Fruit fly (Drosophila melanogaster) whole organism, adult: ENCODE results near the gene jhamt.

Source experiments
- CG11617 ChIP-seq: fragments of 200-800 bp; sonication (Bioruptor generic); optimal IDR thresholded peaks from 2 replicates; lab custom pipeline; 2017; ENCODE audit warnings: mild to moderate bottlenecking, missing biosample characterization, missing genetic modification reagents, missing genetic modification characterization
- CG12768 ChIP-seq: fragments of 200-800 bp; sonication (Bioruptor generic); optimal IDR thresholded peaks from 2 replicates; lab custom pipeline; 2017; ENCODE audit warnings: missing biosample characterization, missing genetic modification characterization, mild to moderate bottlenecking, moderate library complexity, missing genetic modification reagents
- CG1620 ChIP-seq: fragments of 200-800 bp; sonication (Bioruptor generic); optimal IDR thresholded peaks from 2 replicates; lab custom pipeline; 2016; ENCODE audit warnings: missing biosample characterization, missing genetic modification characterization
- CG33017 ChIP-seq: fragments of 200-800 bp; sonication (Bioruptor generic); optimal IDR thresholded peaks from 2 replicates; lab custom pipeline; 2018; ENCODE audit warnings: missing biosample characterization, mild to moderate bottlenecking, missing genetic modification characterization, moderate library complexity
- CG5204 ChIP-seq: fragments of 200-800 bp; sonication (Bioruptor generic); optimal IDR thresholded peaks from 2 replicates; lab custom pipeline; 2016; ENCODE audit warnings: missing biosample characterization, missing genetic modification characterization
- CG7045 ChIP-seq: fragments of 200-800 bp; sonication (Bioruptor generic); optimal IDR thresholded peaks from 2 replicates; lab custom pipeline; 2017; ENCODE audit warnings: missing biosample characterization, mild to moderate bottlenecking, missing genetic modification characterization
- CG7101 ChIP-seq: fragments of 200-800 bp; sonication (Bioruptor generic); optimal IDR thresholded peaks from 2 replicates; lab custom pipeline; 2018; ENCODE audit warnings: missing biosample characterization, mild to moderate bottlenecking, missing genetic modification characterization, moderate library complexity
- Clk ChIP-seq: fragments of 200-800 bp; sonication (Bioruptor generic); optimal IDR thresholded peaks from 2 replicates; lab custom pipeline; 2017; ENCODE audit warnings: missing biosample characterization, missing genetic modification characterization
- Crg-1 ChIP-seq: fragments of 200-800 bp; sonication (Bioruptor generic); optimal IDR thresholded peaks from 2 replicates; lab custom pipeline; 2016; ENCODE audit warnings: missing biosample characterization, missing genetic modification characterization
- Hr96 ChIP-seq: fragments of 200-800 bp; sonication (Bioruptor generic); optimal IDR thresholded peaks from 2 replicates; lab custom pipeline; 2016; ENCODE audit warnings: missing biosample characterization, missing genetic modification characterization
- Mnt ChIP-seq: fragments of 200-800 bp; sonication (Bioruptor generic); optimal IDR thresholded peaks from 2 replicates; lab custom pipeline; 2016; ENCODE audit warnings: missing biosample characterization, mild to moderate bottlenecking, missing genetic modification characterization
- bab1 ChIP-seq: fragments of 200-800 bp; sonication (Bioruptor generic); optimal IDR thresholded peaks from 3 replicates; lab custom pipeline; 2019; ENCODE audit warnings: missing biosample characterization, mild to moderate bottlenecking, missing genetic modification characterization, moderate library complexity
- cic ChIP-seq: fragments of 200-800 bp; sonication (Bioruptor generic); optimal IDR thresholded peaks from 2 replicates; lab custom pipeline; 2017; ENCODE audit warnings: missing biosample characterization, mild to moderate bottlenecking, missing genetic modification characterization, moderate library complexity
- cnc ChIP-seq, 2 experiments: fragments of >200 bp; optimal IDR thresholded peaks; 2 replicates each; lab custom pipeline; 2017
- kay ChIP-seq: fragments of 200-800 bp; sonication (Bioruptor generic); peaks from one replicate; lab custom pipeline; 2016; ENCODE audit warnings: missing biosample characterization, missing genetic modification characterization, borderline replicate concordance
- ovo ChIP-seq: fragments of 200-800 bp; sonication (Bioruptor generic); optimal IDR thresholded peaks from 2 replicates; lab custom pipeline; 2016; ENCODE audit warnings: missing biosample characterization, missing genetic modification characterization
- pad ChIP-seq: fragments of 200-800 bp; sonication (Bioruptor generic); optimal IDR thresholded peaks from 3 replicates; lab custom pipeline; 2017; ENCODE audit warnings: missing biosample characterization, missing genetic modification characterization, mild to moderate bottlenecking, moderate library complexity, missing genetic modification reagents
- tj ChIP-seq: fragments of 200-800 bp; sonication (Bioruptor generic); optimal IDR thresholded peaks from 3 replicates; lab custom pipeline; 2017; ENCODE audit warnings: missing biosample characterization, mild to moderate bottlenecking, missing genetic modification characterization, moderate library complexity
- toe ChIP-seq: fragments of 200-800 bp; sonication (Bioruptor generic); optimal IDR thresholded peaks from 2 replicates; lab custom pipeline; 2016; ENCODE audit warnings: missing biosample characterization, missing genetic modification characterization

jhamt gene

dm6 chr2L:16402512-16402911, 36.8 kb downstream of the jhamt start:
- TF ChIP-seq ovo (GFP tag; lab: Kevin White, UChicago) (no peak), pad (GFP tag; lab: Kevin White, UChicago) (no peak), CG7101 (no peak), bab1 (GFP tag; lab: Kevin White, UChicago) (no peak), Clk (GFP tag; lab: Kevin White, UChicago) (no peak), cic (no peak), Hr96 (GFP tag; lab: Kevin White, UChicago) (no peak), Mnt (no peak), Crg-1 (GFP tag; lab: Kevin White, UChicago) (no peak), CG1620 (GFP tag; lab: Kevin White, UChicago) (no peak), CG7045 (GFP tag; lab: Kevin White, UChicago) (no peak), tj (GFP tag; lab: Kevin White, UChicago) (no peak), CG5204 (GFP tag; lab: Kevin White, UChicago) (no peak)

dm6 chr2L:16406523-16406922, 40.8 kb downstream of the jhamt start:
- no peak for TF ChIP-seq pad (GFP tag; lab: Kevin White, UChicago)
- no peak for TF ChIP-seq CG1620 (GFP tag; lab: Kevin White, UChicago)
- TF ChIP-seq toe (GFP tag; lab: Kevin White, UChicago), result no peak

dm6 chr2L:16407305-16407704, 41.6 kb downstream of the jhamt start:
- TF ChIP-seq kay (GFP tag; lab: Kevin White, UChicago) (no peak), pad (GFP tag; lab: Kevin White, UChicago) (no peak), CG5204 (GFP tag; lab: Kevin White, UChicago) (no peak), CG7101 (no peak)

dm6 chr2L:16413772-16414171, 48.1 kb downstream of the jhamt start:
- no peak for TF ChIP-seq ovo (GFP tag; lab: Kevin White, UChicago)
- TF ChIP-seq CG12768 (GFP tag; lab: Kevin White, UChicago), result no peak
- TF ChIP-seq Clk (GFP tag; lab: Kevin White, UChicago), result no peak
- TF ChIP-seq Mnt, result no peak
- no peak for TF ChIP-seq CG7101
- TF ChIP-seq toe (GFP tag; lab: Kevin White, UChicago), result no peak
- TF ChIP-seq pad (GFP tag; lab: Kevin White, UChicago), result no peak
- TF ChIP-seq cic, result no peak
- no peak for TF ChIP-seq Hr96 (GFP tag; lab: Kevin White, UChicago)
- TF ChIP-seq CG33017 (tag; lab: Kevin White, UChicago), result no peak
- no peak for TF ChIP-seq tj (GFP tag; lab: Kevin White, UChicago)
- TF ChIP-seq CG7045 (GFP tag; lab: Kevin White, UChicago), result no peak
- TF ChIP-seq CG11617 (GFP tag; lab: Kevin White, UChicago), result no peak
- TF ChIP-seq Crg-1 (GFP tag; lab: Kevin White, UChicago), result no peak
- TF ChIP-seq CG1620 (GFP tag; lab: Kevin White, UChicago), result no peak
- TF ChIP-seq cnc (optimal IDR thresholded peaks at IDR 0.05; lab: Kevin White, UChicago), result no peak
